Fruit fly (Drosophila melanogaster) whole organism, embryonic: ENCODE measurements around the gene CG31548.

Experiments
- ATbp ChIP-seq: fragments of 200-800 bp; sonication (Bioruptor generic); optimal IDR thresholded peaks from 2 replicates; lab custom pipeline; 2017; ENCODE audit warnings: missing biosample characterization, mild to moderate bottlenecking, missing genetic modification characterization, missing genetic modification reagents
- Bdp1 ChIP-seq: fragments of 200-800 bp; sonication (Bioruptor generic); optimal IDR thresholded peaks from 3 replicates; lab custom pipeline; 2016; ENCODE audit warnings: missing biosample characterization, missing genetic modification characterization
- CG1024 ChIP-seq: fragments of 200-800 bp; sonication (Bioruptor generic); IDR thresholded peaks from 2 replicates; pipeline ENCODE4 v1.3.6; 2022; ENCODE audit warnings: missing biosample characterization, missing genetic modification characterization
- CG12391 ChIP-seq: fragments of 200-800 bp; sonication (Bioruptor generic); optimal IDR thresholded peaks from 3 replicates; lab custom pipeline; 2018; ENCODE audit warnings: missing biosample characterization, mild to moderate bottlenecking, missing genetic modification characterization, moderate library complexity
- CG12769 ChIP-seq: fragments of 200-800 bp; sonication (Bioruptor generic); optimal IDR thresholded peaks from 2 replicates; lab custom pipeline; 2019; ENCODE audit warnings: missing biosample characterization, mild to moderate bottlenecking, missing genetic modification characterization, moderate library complexity
- CG13287 ChIP-seq: fragments of 200-800 bp; sonication (Bioruptor generic); IDR thresholded peaks from 2 replicates; pipeline ENCODE4 v1.3.6; 2022; ENCODE audit warnings: missing biosample characterization, missing genetic modification characterization; ENCODE audit not compliant: partially characterized antibody
- CG13894 ChIP-seq: fragments of 200-800 bp; sonication (Bioruptor generic); optimal IDR thresholded peaks from 3 replicates; lab custom pipeline; 2018; ENCODE audit warnings: missing biosample characterization, mild to moderate bottlenecking, missing genetic modification characterization, moderate library complexity
- CG16863 ChIP-seq: fragments of 200-800 bp; sonication (Bioruptor generic); optimal IDR thresholded peaks from 3 replicates; lab custom pipeline; 2016; ENCODE audit warnings: missing biosample characterization, missing genetic modification characterization
- CG17328 ChIP-seq: fragments of 200-800 bp; sonication (Bioruptor generic); IDR thresholded peaks from 2 replicates; pipeline ENCODE4 v1.3.6; 2022; ENCODE audit warnings: missing biosample characterization, missing genetic modification characterization
- CG31365 ChIP-seq: fragments of 200-800 bp; sonication (Bioruptor generic); optimal IDR thresholded peaks from 2 replicates; lab custom pipeline; 2018; ENCODE audit warnings: missing biosample characterization, mild to moderate bottlenecking, missing genetic modification characterization
- CG32767 ChIP-seq: fragments of 200-800 bp; sonication (Bioruptor generic); IDR thresholded peaks from 2 replicates; pipeline ENCODE4 v1.3.6; 2022; ENCODE audit warnings: missing biosample characterization, missing genetic modification characterization
- CG34422 ChIP-seq: fragments of 200-800 bp; sonication (Bioruptor generic); IDR thresholded peaks from 3 replicates; pipeline ENCODE4 v1.3.6; 2022; ENCODE audit warnings: missing biosample characterization, missing genetic modification characterization
- CG3995 ChIP-seq: fragments of 200-800 bp; sonication (Bioruptor generic); optimal IDR thresholded peaks from 3 replicates; lab custom pipeline; 2016; ENCODE audit warnings: missing biosample characterization, missing genetic modification characterization
- CG4360 ChIP-seq: fragments of 200-800 bp; sonication (Bioruptor generic); IDR thresholded peaks from 2 replicates; pipeline ENCODE4 v1.3.6; 2022; ENCODE audit warnings: missing biosample characterization, missing genetic modification characterization
- CG6254 ChIP-seq: fragments of 200-800 bp; sonication (Bioruptor generic); optimal IDR thresholded peaks from 3 replicates; lab custom pipeline; 2017; ENCODE audit warnings: mild to moderate bottlenecking, missing biosample characterization, missing genetic modification reagents, missing genetic modification characterization
- CG6272 ChIP-seq: fragments of 200-800 bp; sonication (Bioruptor generic); IDR thresholded peaks from 2 replicates; pipeline ENCODE4 v1.3.6; 2022; ENCODE audit warnings: missing biosample characterization, missing genetic modification characterization
- CG6654 ChIP-seq: fragments of 200-800 bp; sonication (Bioruptor generic); optimal IDR thresholded peaks from 2 replicates; lab custom pipeline; 2017; ENCODE audit warnings: missing biosample characterization, mild to moderate bottlenecking, missing genetic modification characterization
- CG6765 ChIP-seq: fragments of 200-800 bp; sonication (Bioruptor generic); optimal IDR thresholded peaks from 3 replicates; lab custom pipeline; 2017; ENCODE audit warnings: missing biosample characterization, mild to moderate bottlenecking, missing genetic modification characterization
- CG8089 ChIP-seq: fragments of 200-800 bp; sonication (Bioruptor generic); optimal IDR thresholded peaks from 3 replicates; lab custom pipeline; 2016; ENCODE audit warnings: missing biosample characterization, missing genetic modification characterization
- CG8765 ChIP-seq: fragments of 200-800 bp; sonication (Bioruptor generic); IDR thresholded peaks from 2 replicates; pipeline ENCODE4 v1.3.6; 2022; ENCODE audit warnings: missing biosample characterization, missing genetic modification characterization
- CG8944 ChIP-seq: fragments of 200-800 bp; sonication (Bioruptor generic); optimal IDR thresholded peaks from 3 replicates; lab custom pipeline; 2016; ENCODE audit warnings: missing biosample characterization, missing genetic modification characterization
- CHES-1-like ChIP-seq: fragments of 200-800 bp; sonication (Bioruptor generic); optimal IDR thresholded peaks from 2 replicates; lab custom pipeline; 2016; ENCODE audit warnings: missing biosample characterization, missing genetic modification characterization
- CoRest ChIP-seq: fragments of 200-800 bp; sonication (Bioruptor generic); optimal IDR thresholded peaks from 3 replicates; lab custom pipeline; 2018; ENCODE audit warnings: missing biosample characterization, mild to moderate bottlenecking, missing genetic modification characterization, moderate library complexity
- Dbx ChIP-seq: fragments of 200-800 bp; sonication (Bioruptor generic); IDR thresholded peaks from 3 replicates; pipeline ENCODE4 v1.3.6; 2022; ENCODE audit warnings: missing biosample characterization, missing genetic modification characterization
- Fer1 ChIP-seq: fragments of 200-800 bp; sonication (Bioruptor generic); optimal IDR thresholded peaks from 2 replicates; lab custom pipeline; 2017; ENCODE audit warnings: missing biosample characterization, mild to moderate bottlenecking, missing genetic modification characterization
- HHEX ChIP-seq: fragments of 200-800 bp; sonication (Bioruptor generic); optimal IDR thresholded peaks from 3 replicates; lab custom pipeline; 2017; ENCODE audit warnings: missing biosample characterization, mild to moderate bottlenecking, missing genetic modification characterization, missing genetic modification reagents
- HmgD ChIP-seq: fragments of 200-800 bp; sonication (Bioruptor generic); optimal IDR thresholded peaks from 3 replicates; lab custom pipeline; 2016; ENCODE audit warnings: missing biosample characterization, missing genetic modification characterization
- Hmx ChIP-seq: fragments of 200-800 bp; sonication (Bioruptor generic); optimal IDR thresholded peaks from 2 replicates; lab custom pipeline; 2016; ENCODE audit warnings: missing biosample characterization, missing genetic modification characterization
- Hr51 ChIP-seq, 2 experiments: fragments of 200-800 bp; sonication (Bioruptor generic); optimal IDR thresholded peaks; 2 replicates in 1 of 2; 3 replicates in 1 of 2; lab custom pipeline; 2016 to 2018; ENCODE audit warnings: missing biosample characterization in 2 of 2, missing genetic modification characterization in 2 of 2, mild to moderate bottlenecking in 1 of 2, moderate library complexity in 1 of 2
- Meics ChIP-seq: fragments of 200-800 bp; sonication (Bioruptor generic); optimal IDR thresholded peaks from 2 replicates; lab custom pipeline; 2017; ENCODE audit warnings: missing biosample characterization, mild to moderate bottlenecking, missing genetic modification characterization
- NK7.1 ChIP-seq: fragments of 200-800 bp; sonication (Bioruptor generic); optimal IDR thresholded peaks from 3 replicates; lab custom pipeline; 2016; ENCODE audit warnings: missing biosample characterization, missing genetic modification characterization
- Sry-δ ChIP-seq: fragments of 200-800 bp; sonication (Bioruptor generic); optimal IDR thresholded peaks from 2 replicates; lab custom pipeline; 2016; ENCODE audit warnings: missing biosample characterization, missing genetic modification characterization
- Stat92E ChIP-seq, 3 experiments: fragments of >200 bp in 2 of 3; fragments of 200-800 bp in 1 of 3; sonication (Bioruptor generic) in 1 of 3; optimal IDR thresholded peaks; 2 replicates each; lab custom pipeline; 2017 to 2019; ENCODE audit warnings: missing biosample characterization in 3 of 3, missing genetic modification characterization in 3 of 3, mild to moderate bottlenecking in 1 of 3, moderate library complexity in 1 of 3
- TFAM ChIP-seq: fragments of 200-800 bp; sonication (Bioruptor generic); optimal IDR thresholded peaks from 2 replicates; lab custom pipeline; 2017; ENCODE audit warnings: missing biosample characterization, missing genetic modification characterization, inconsistent platforms
- YL-1 ChIP-seq: fragments of 200-800 bp; sonication (Bioruptor generic); optimal IDR thresholded peaks from 3 replicates; lab custom pipeline; 2017; ENCODE audit warnings: missing biosample characterization, mild to moderate bottlenecking, missing genetic modification characterization
- ac ChIP-seq: fragments of 200-800 bp; sonication (Bioruptor generic); optimal IDR thresholded peaks from 3 replicates; lab custom pipeline; 2017; ENCODE audit warnings: missing biosample characterization, mild to moderate bottlenecking, missing genetic modification characterization
- aop ChIP-seq: fragments of 200-800 bp; sonication (Bioruptor generic); IDR thresholded peaks from 2 replicates; pipeline ENCODE4 v1.3.6; 2022; ENCODE audit warnings: missing biosample characterization, missing genetic modification characterization
- bbx ChIP-seq: fragments of 200-800 bp; sonication (Bioruptor generic); IDR thresholded peaks from 2 replicates; pipeline ENCODE4 v1.3.6; 2022; ENCODE audit warnings: missing biosample characterization, missing genetic modification characterization; ENCODE audit not compliant: partially characterized antibody
- btn ChIP-seq: fragments of 200-800 bp; sonication (Bioruptor generic); optimal IDR thresholded peaks from 2 replicates; lab custom pipeline; 2016; ENCODE audit warnings: missing biosample characterization, missing genetic modification characterization
- crc ChIP-seq: fragments of 200-800 bp; sonication (Bioruptor generic); optimal IDR thresholded peaks from 2 replicates; lab custom pipeline; 2016; ENCODE audit warnings: missing biosample characterization, missing genetic modification characterization
- crp ChIP-seq, 2 experiments: fragments of 200-800 bp; sonication (Bioruptor generic); optimal IDR thresholded peaks; 2 replicates in 1 of 2; 3 replicates in 1 of 2; lab custom pipeline; 2017; ENCODE audit warnings: missing biosample characterization in 2 of 2, missing genetic modification characterization in 2 of 2, mild to moderate bottlenecking in 1 of 2, moderate library complexity in 1 of 2
- dysf ChIP-seq: fragments of 200-800 bp; sonication (Bioruptor generic); IDR thresholded peaks from 3 replicates; pipeline ENCODE4 v1.3.6; 2022; ENCODE audit warnings: missing biosample characterization, missing genetic modification characterization
- ham ChIP-seq: fragments of 200-800 bp; sonication (Bioruptor generic); IDR thresholded peaks from 2 replicates; pipeline ENCODE4 v1.3.6; 2022; ENCODE audit warnings: missing biosample characterization, missing genetic modification characterization
- kni ChIP-seq: fragments of 200-800 bp; sonication (Bioruptor generic); optimal IDR thresholded peaks from 3 replicates; lab custom pipeline; 2017; ENCODE audit warnings: mild to moderate bottlenecking, missing biosample characterization, missing genetic modification reagents, missing genetic modification characterization
- phol ChIP-seq: fragments of 200-800 bp; sonication (Bioruptor generic); optimal IDR thresholded peaks from 3 replicates; lab custom pipeline; 2018; ENCODE audit warnings: missing biosample characterization, mild to moderate bottlenecking, missing genetic modification characterization, moderate library complexity
- prd ChIP-seq, 3 experiments: fragments of >200 bp in 2 of 3; fragments of 200-800 bp in 1 of 3; sonication (Bioruptor generic) in 1 of 3; optimal IDR thresholded peaks in 2 of 3; IDR thresholded peaks in 1 of 3; 2 replicates in 2 of 3; 3 replicates in 1 of 3; pipeline versions ENCODE4 v1.3.6 to Lab custom; 2017 to 2022; ENCODE audit warnings: missing biosample characterization in 1 of 3, missing genetic modification characterization in 1 of 3
- ranshi ChIP-seq: fragments of 200-800 bp; sonication (Bioruptor generic); IDR thresholded peaks from 2 replicates; pipeline ENCODE4 v1.3.6; 2022; ENCODE audit warnings: missing biosample characterization, missing genetic modification characterization
- run ChIP-seq: fragments of 200-800 bp; sonication (Bioruptor generic); optimal IDR thresholded peaks from 3 replicates; lab custom pipeline; 2018; ENCODE audit warnings: missing biosample characterization, mild to moderate bottlenecking, missing genetic modification characterization
- sim ChIP-seq: fragments of 200-800 bp; sonication (Bioruptor generic); IDR thresholded peaks from 2 replicates; pipeline ENCODE4 v1.3.6; 2022; ENCODE audit warnings: missing biosample characterization, missing genetic modification characterization
- sisA ChIP-seq: fragments of 200-800 bp; sonication (Bioruptor generic); IDR thresholded peaks from 2 replicates; pipeline ENCODE4 v1.3.6; 2022; ENCODE audit warnings: missing biosample characterization, missing genetic modification characterization
- stwl ChIP-seq: fragments of 200-800 bp; sonication (Bioruptor generic); optimal IDR thresholded peaks from 3 replicates; lab custom pipeline; 2018; ENCODE audit warnings: missing biosample characterization, mild to moderate bottlenecking, missing genetic modification characterization, moderate library complexity

The CG31548 gene

DNA sequence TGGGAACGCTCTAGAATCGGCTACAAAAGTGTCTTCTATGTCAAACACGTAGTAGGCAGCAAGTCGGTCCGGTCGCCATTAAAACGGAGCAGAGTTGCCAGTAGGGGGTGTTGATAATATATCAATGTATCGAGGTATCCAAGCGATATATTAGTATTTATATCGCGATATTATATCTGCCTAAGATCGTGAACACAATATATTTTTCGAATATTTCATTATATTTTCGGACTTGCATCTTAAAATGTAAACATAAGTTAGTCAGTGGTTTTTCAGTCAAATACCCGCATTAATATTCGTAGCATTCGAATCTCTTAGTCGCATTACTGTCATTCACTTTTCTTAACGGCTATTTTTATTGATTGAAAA is 23.2 kb upstream of the CG31548 start, which contains the start of gene CG2182 (continued):
- no peak for TF ChIP-seq ac (GFP tag; lab: Kevin White, UChicago)
- TF ChIP-seq CG17328 (GFP tag; lab: Robert Waterston, UW): no peak
- no peak for TF ChIP-seq crp (GFP tag; optimal IDR thresholded peaks at IDR 0.05; lab: Kevin White, UChicago)
- no peak for TF ChIP-seq Stat92E (GFP tag; optimal IDR thresholded peaks at IDR 0.05; lab: Kevin White, UChicago)
- TF ChIP-seq stwl: no peak
- TF ChIP-seq kni (GFP tag; lab: Kevin White, UChicago): no peak
- TF ChIP-seq CoRest (tag; lab: Kevin White, UChicago): no peak
- TF ChIP-seq HHEX: no peak
- no peak for TF ChIP-seq run (tag; lab: Kevin White, UChicago)
- TF ChIP-seq CG4360 (GFP tag; lab: Robert Waterston, UW): no peak
- no peak for TF ChIP-seq HmgD (GFP tag; lab: Kevin White, UChicago)
- no peak for TF ChIP-seq CG31365 (tag; lab: Kevin White, UChicago)
- no peak for TF ChIP-seq Hmx (GFP tag; lab: Kevin White, UChicago)
- no peak for TF ChIP-seq Dbx
- TF ChIP-seq bbx (GFP tag; lab: Robert Waterston, UW): peak; percentile 90
- TF ChIP-seq CG1024: no peak
- no peak for TF ChIP-seq CG8089 (GFP tag; lab: Kevin White, UChicago)
- TF ChIP-seq ranshi: no peak
- TF ChIP-seq YL-1: no peak
- TF ChIP-seq CG13894: no peak
- no peak for TF ChIP-seq CG6254 (GFP tag; lab: Kevin White, UChicago)
- no peak for TF ChIP-seq sim (GFP tag; lab: Robert Waterston, UW)
- no peak for TF ChIP-seq CG13287 (GFP tag; lab: Robert Waterston, UW)
- TF ChIP-seq NK7.1 (GFP tag; lab: Kevin White, UChicago): no peak
- TF ChIP-seq Bdp1: no peak
- TF ChIP-seq CG12769 (tag; lab: Kevin White, UChicago): no peak
- TF ChIP-seq CG6654 (GFP tag; lab: Kevin White, UChicago): no peak
- no peak for TF ChIP-seq CG12391
- TF ChIP-seq dysf (GFP tag; lab: Robert Waterston, UW): peak; percentile 54; the same call in 2 of the 3 replicates
- no peak for TF ChIP-seq CG34422
- TF ChIP-seq Sry-δ (GFP tag; lab: Kevin White, UChicago): peak; percentile 53
- no peak for TF ChIP-seq Meics (GFP tag; lab: Kevin White, UChicago)
- no peak for TF ChIP-seq aop
- no peak for TF ChIP-seq Fer1 (GFP tag; lab: Kevin White, UChicago)
- peak; percentile 84 for TF ChIP-seq CG3995
- TF ChIP-seq Hr51 (GFP tag; optimal IDR thresholded peaks at IDR 0.05; lab: Kevin White, UChicago): no peak
- TF ChIP-seq TFAM (GFP tag; lab: Kevin White, UChicago): no peak
- TF ChIP-seq sisA: no peak
- TF ChIP-seq CG8944 (GFP tag; lab: Kevin White, UChicago): no peak
- TF ChIP-seq prd (optimal IDR thresholded peaks at IDR 0.05; lab: Kevin White, UChicago): no peak
- TF ChIP-seq prd (GFP tag; IDR thresholded peaks at IDR 0.05; lab: Robert Waterston, UW): no peak
- TF ChIP-seq CG6765 (GFP tag; lab: Kevin White, UChicago): no peak
- TF ChIP-seq btn: no peak
- TF ChIP-seq ATbp (GFP tag; lab: Kevin White, UChicago): no peak
- no peak for TF ChIP-seq ham (GFP tag; lab: Robert Waterston, UW)
- no peak for TF ChIP-seq CHES-1-like (GFP tag; lab: Kevin White, UChicago)
- no peak for TF ChIP-seq crc (GFP tag; lab: Kevin White, UChicago)
- TF ChIP-seq CG32767: no peak
- TF ChIP-seq CG16863 (GFP tag; lab: Kevin White, UChicago): no peak
- TF ChIP-seq CG8765 (GFP tag; lab: Robert Waterston, UW): no peak
- peak; percentile 90 for TF ChIP-seq phol (tag; lab: Kevin White, UChicago)
- no peak for TF ChIP-seq CG6272 (GFP tag; lab: Robert Waterston, UW)
